Fruit fly (Drosophila melanogaster): ENCODE results near the gene HDAC4.

The HDAC4 gene

DNA sequence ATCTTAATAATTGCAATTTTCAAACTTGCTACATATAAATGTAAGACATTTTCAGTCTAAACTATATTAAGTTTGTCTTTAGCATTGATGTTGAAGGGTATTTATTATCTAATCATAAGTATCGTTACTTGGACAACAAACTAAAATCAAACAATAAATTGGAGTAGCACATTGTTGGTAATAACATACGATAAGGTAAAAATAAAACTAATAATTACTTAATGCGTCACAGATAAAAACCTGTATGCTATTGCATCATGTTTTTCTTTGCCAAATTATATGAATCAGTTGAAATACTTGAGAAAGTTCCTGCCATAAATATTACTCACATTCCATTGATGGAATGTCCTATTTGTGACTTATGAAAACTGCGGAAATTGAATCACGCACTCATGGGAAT lies 44.6 kb downstream of the HDAC4 start:
- TF ChIP-seq woc (GFP tag; optimal IDR thresholded peaks at IDR 0.05) (peak; percentile 20), GATAd (GFP tag; optimal IDR thresholded peaks at IDR 0.05) (no peak)

DNA sequence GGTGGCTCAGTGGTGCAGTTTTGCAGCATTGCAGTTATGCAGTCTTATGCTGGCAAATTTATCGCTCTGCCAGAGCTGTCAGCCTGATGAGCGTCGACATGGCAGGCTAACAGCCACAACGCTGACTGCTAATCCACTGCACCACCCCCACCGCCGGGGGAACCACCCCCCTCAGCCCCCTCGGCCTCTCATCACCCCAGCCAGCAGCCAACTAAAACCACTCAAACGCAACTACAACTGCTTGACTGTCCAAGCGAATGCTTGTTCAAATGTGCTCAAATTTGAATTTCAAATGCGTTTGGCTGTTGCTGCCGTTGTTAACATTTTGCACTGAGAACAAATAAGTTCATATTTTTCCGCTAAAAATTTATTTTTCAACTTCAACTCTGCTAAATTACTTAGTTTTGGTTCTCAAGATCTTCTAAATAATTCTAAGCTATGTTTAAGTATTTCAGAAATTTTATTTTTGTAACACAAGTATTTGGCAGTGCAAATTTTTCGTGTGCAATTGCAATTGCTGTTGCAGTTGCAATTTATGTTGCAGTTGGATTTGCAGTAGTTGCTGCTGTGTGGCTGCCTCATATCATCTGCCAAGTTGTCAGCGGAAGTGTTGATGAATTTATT lies 47.0 kb downstream of the HDAC4 start:
- TF ChIP-seq Hr78 (GFP tag; optimal IDR thresholded peaks at IDR 0.05) = no peak
- TF ChIP-seq fru (GFP tag; optimal IDR thresholded peaks at IDR 0.05) = peak; percentile 40
- TF ChIP-seq HLH106 (tag; optimal IDR thresholded peaks at IDR 0.05) = peak; percentile 58
- peak; percentile 60 for TF ChIP-seq Sp1 (GFP tag; optimal IDR thresholded peaks at IDR 0.05)
- peak; percentile 48 for TF ChIP-seq ey (GFP tag; optimal IDR thresholded peaks at IDR 0.05)
- no peak for TF ChIP-seq CrebA (GFP tag; optimal IDR thresholded peaks at IDR 0.05; ENCODE audit: borderline replicate concordance)
- peak; percentile 56 for TF ChIP-seq rgr (GFP tag; optimal IDR thresholded peaks at IDR 0.05)
- peak in 1 of 2 experiments; percentile 49 for TF ChIP-seq foxo (GFP tag; optimal IDR thresholded peaks at IDR 0.05)
- TF ChIP-seq psq (GFP tag; optimal IDR thresholded peaks at IDR 0.05) = peak; percentile 19
- TF ChIP-seq br (GFP tag; optimal IDR thresholded peaks at IDR 0.05) = peak; percentile 2
- TF ChIP-seq h (GFP tag; optimal IDR thresholded peaks at IDR 0.05) = peak; percentile 59
- peak; percentile 99 for TF ChIP-seq Dfd (GFP tag; optimal IDR thresholded peaks at IDR 0.05)
- TF ChIP-seq tai (GFP tag; optimal IDR thresholded peaks at IDR 0.05) = peak; percentile 1
- TF ChIP-seq OdsH (GFP tag; optimal IDR thresholded peaks at IDR 0.05) = no peak
- TF ChIP-seq jim (GFP tag; optimal IDR thresholded peaks at IDR 0.05) = no peak

DNA sequence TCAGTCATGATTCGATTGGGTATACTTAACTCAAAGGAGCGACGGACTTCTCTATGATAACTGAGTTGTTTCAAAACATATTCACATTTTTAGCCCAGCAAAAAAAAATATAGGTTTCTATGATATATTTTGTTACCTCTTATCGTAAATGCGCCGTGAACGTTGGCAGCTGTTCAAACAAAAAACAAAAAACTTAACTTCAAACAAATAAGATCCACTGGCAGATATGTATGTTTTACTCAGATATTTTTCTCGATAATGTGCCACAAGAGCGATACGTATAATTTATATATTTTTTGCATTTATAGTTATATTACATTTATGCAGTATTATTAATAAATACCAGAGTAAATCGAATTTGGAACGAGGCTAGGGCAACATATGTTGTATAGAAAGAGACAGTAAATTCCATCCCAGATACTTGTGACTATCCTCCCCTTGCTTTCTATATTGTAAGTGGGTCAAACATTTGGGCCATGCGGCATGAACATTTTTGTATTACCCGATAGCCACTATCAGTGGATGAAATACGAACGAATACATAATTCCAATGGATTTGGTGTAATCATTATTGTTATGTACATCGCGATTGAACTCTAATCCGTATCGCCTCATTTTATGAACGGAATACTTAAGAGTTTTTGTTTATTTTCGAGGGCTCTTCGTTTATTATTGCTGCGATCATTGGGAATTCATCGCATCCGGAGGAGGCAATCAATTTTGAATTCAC lies 48.8 kb downstream of the HDAC4 start, which contains the start of gene CG32639:
TSS of gene CG32639 (minus strand) at position 51 of the 730 bp plus-strand sequence.
- TF ChIP-seq dmrt93B (GFP tag; optimal IDR thresholded peaks at IDR 0.05) (no peak), rgr (GFP tag; optimal IDR thresholded peaks at IDR 0.05) (no peak), usp (GFP tag; optimal IDR thresholded peaks at IDR 0.05) (no peak), CG32264 (GFP tag; optimal IDR thresholded peaks at IDR 0.05) (no peak), br (GFP tag; optimal IDR thresholded peaks at IDR 0.05) (no peak), Myc (optimal IDR thresholded peaks at IDR 0.05) (no peak), Jra (GFP tag; optimal IDR thresholded peaks at IDR 0.05) (no peak), h (GFP tag; optimal IDR thresholded peaks at IDR 0.05) (no peak), Rel (GFP tag; optimal IDR thresholded peaks at IDR 0.05) (no peak), Rel (tag; optimal IDR thresholded peaks at IDR 0.05) (no peak), Hnf4 (GFP tag; optimal IDR thresholded peaks at IDR 0.05) (no peak)

DNA sequence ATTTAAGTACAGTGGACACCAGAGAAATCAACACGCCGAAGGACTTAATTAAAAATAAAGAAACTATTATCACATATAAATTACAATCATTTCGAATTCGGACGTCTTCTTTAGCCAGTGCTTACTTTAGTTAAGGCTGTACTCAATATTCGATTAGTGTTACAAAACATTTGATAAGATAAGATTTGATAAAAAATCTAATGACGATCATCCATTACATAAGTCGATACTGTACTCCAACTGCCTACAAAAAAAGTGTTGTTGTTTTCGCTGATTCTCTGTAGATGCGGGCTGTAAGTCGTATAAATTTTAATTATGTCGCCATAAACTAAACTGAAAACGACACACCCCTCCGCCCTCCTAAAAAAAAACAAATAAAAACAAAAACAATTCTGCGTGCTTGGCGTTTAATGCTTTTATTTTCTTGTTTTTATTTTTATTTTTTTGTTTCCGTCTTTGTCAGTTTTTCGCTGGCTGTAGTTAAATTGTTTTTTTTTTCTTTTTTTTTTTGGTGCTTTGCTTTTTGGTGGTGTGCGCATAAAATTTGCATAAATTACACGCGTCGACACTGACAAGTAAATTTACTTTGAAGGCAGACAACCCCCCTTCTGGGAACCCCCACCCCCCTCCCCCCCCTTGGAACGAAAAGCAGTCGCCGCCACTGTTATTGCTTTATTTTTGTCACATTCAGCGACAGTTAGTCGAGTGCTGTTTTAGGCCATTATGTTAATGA lies 50.5 kb downstream of the HDAC4 start:
- TF ChIP-seq Sp1 (GFP tag; optimal IDR thresholded peaks at IDR 0.05) = peak; percentile 32
- peak; percentile 11 for TF ChIP-seq psq (GFP tag; optimal IDR thresholded peaks at IDR 0.05)
- no peak for TF ChIP-seq lola (GFP tag; optimal IDR thresholded peaks at IDR 0.05)
- TF ChIP-seq Rel (GFP tag; optimal IDR thresholded peaks at IDR 0.05) = no peak
- TF ChIP-seq Rel (tag; optimal IDR thresholded peaks at IDR 0.05) = peak; percentile 32
- TF ChIP-seq Vsx2 (GFP tag; optimal IDR thresholded peaks at IDR 0.05; ENCODE audit: partially characterized antibody) = no peak
- peak; percentile 41 for TF ChIP-seq jim (GFP tag; optimal IDR thresholded peaks at IDR 0.05)

DNA sequence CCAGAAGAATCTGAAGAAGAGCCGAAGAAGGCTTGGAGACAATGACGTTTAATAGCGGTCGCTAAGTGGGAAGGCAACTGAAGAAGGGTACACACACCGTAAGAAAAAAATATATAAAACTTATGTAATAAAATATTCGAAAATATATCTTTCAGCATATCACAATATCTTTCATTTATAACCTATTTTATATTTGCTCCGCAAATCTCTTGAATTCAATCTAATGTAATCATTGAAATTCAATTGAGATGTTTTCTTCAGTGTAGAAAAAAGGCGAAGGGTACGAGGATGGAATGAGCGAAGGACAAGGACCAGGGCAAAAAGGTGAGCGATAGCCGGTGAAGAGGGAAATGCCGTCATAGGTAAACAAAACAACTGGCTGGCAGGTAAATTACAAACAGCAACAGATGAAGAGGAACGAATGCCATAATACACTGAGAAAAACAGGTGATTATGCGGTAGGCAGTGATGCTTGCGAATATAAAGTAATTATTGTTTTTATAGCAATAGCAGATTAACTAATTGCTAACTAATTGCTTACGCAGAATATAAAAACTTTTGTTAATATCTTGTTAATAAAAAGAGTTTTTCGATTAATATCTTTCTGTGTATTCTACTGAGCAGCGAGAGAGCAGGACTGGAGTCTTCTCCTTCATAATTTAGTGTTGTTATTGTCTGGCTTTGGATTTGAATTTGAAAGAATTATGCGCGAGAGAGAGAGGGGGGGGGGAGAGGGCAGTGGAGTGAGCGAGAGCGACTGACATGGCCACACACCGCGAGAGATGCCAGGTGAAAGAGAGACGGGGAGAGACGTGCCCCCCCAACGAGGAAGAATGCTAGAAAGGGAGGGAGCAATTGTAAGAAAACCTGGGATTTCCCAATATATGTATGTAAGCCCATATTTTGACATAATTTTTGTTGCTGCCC lies 51.4 kb downstream of the HDAC4 start:
- TF ChIP-seq CG9705 (GFP tag; optimal IDR thresholded peaks at IDR 0.05) (peak; percentile 68), Dif (GFP tag; optimal IDR thresholded peaks at IDR 0.05; ENCODE audit: partially characterized antibody) (no peak), dsf (GFP tag; optimal IDR thresholded peaks at IDR 0.05; ENCODE audit: borderline replicate concordance) (no peak), Hnf4 (GFP tag; optimal IDR thresholded peaks at IDR 0.05) (peak; percentile 73), Rel (GFP tag; optimal IDR thresholded peaks at IDR 0.05) (peak; percentile 17), Rel (tag; optimal IDR thresholded peaks at IDR 0.05) (peak; percentile 71), ey (GFP tag; optimal IDR thresholded peaks at IDR 0.05) (peak; percentile 85), lola (GFP tag; optimal IDR thresholded peaks at IDR 0.05) (no peak), psq (GFP tag; optimal IDR thresholded peaks at IDR 0.05) (peak; percentile 96), Dfd (GFP tag; optimal IDR thresholded peaks at IDR 0.05) (no peak), rgr (GFP tag; optimal IDR thresholded peaks at IDR 0.05) (peak; percentile 81), pan (optimal IDR thresholded peaks at IDR 0.05) (no peak), Vsx2 (GFP tag; optimal IDR thresholded peaks at IDR 0.05; ENCODE audit: partially characterized antibody) (no peak), foxo (GFP tag; optimal IDR thresholded peaks at IDR 0.05) (peak in 1 of 2 experiments; percentile 89), HLH106 (tag; optimal IDR thresholded peaks at IDR 0.05) (peak; percentile 90), fru (GFP tag; optimal IDR thresholded peaks at IDR 0.05) (peak; percentile 91), Hr83 (GFP tag; optimal IDR thresholded peaks at IDR 0.05; ENCODE audit: poor library complexity, severe bottlenecking) (peak; percentile 5), h (GFP tag; optimal IDR thresholded peaks at IDR 0.05) (peak; percentile 90), br (GFP tag; optimal IDR thresholded peaks at IDR 0.05) (peak; percentile 74), Mio (GFP tag; optimal IDR thresholded peaks at IDR 0.05) (no peak), usp (GFP tag; optimal IDR thresholded peaks at IDR 0.05) (no peak), sage (GFP tag; optimal IDR thresholded peaks at IDR 0.05) (peak; percentile 35), CG32264 (GFP tag; optimal IDR thresholded peaks at IDR 0.05) (peak; percentile 37), OdsH (GFP tag; optimal IDR thresholded peaks at IDR 0.05) (peak; percentile 84), CrebA (GFP tag; optimal IDR thresholded peaks at IDR 0.05; ENCODE audit: borderline replicate concordance) (peak; percentile 45), Myc (optimal IDR thresholded peaks at IDR 0.05) (no peak)
